Fruit fly (Drosophila melanogaster) whole organism, adult: ENCODE results near the gene CG7914.

Source experiments
- CG11617 ChIP-seq: fragments of 200-800 bp; sonication (Bioruptor generic); optimal IDR thresholded peaks from 2 replicates; lab custom pipeline; 2017; ENCODE audit warnings: mild to moderate bottlenecking, missing biosample characterization, missing genetic modification reagents, missing genetic modification characterization
- CG12768 ChIP-seq: fragments of 200-800 bp; sonication (Bioruptor generic); optimal IDR thresholded peaks from 2 replicates; lab custom pipeline; 2017; ENCODE audit warnings: missing biosample characterization, missing genetic modification characterization, mild to moderate bottlenecking, moderate library complexity, missing genetic modification reagents
- CG14711 ChIP-seq: fragments of 200-800 bp; sonication (Bioruptor generic); optimal IDR thresholded peaks from 2 replicates; lab custom pipeline; 2018; ENCODE audit warnings: missing biosample characterization, mild to moderate bottlenecking, missing genetic modification characterization, moderate library complexity
- CG1620 ChIP-seq: fragments of 200-800 bp; sonication (Bioruptor generic); optimal IDR thresholded peaks from 2 replicates; lab custom pipeline; 2016; ENCODE audit warnings: missing biosample characterization, missing genetic modification characterization
- CG33017 ChIP-seq: fragments of 200-800 bp; sonication (Bioruptor generic); optimal IDR thresholded peaks from 2 replicates; lab custom pipeline; 2018; ENCODE audit warnings: missing biosample characterization, mild to moderate bottlenecking, missing genetic modification characterization, moderate library complexity
- CG5204 ChIP-seq: fragments of 200-800 bp; sonication (Bioruptor generic); optimal IDR thresholded peaks from 2 replicates; lab custom pipeline; 2016; ENCODE audit warnings: missing biosample characterization, missing genetic modification characterization
- CG7045 ChIP-seq: fragments of 200-800 bp; sonication (Bioruptor generic); optimal IDR thresholded peaks from 2 replicates; lab custom pipeline; 2017; ENCODE audit warnings: missing biosample characterization, mild to moderate bottlenecking, missing genetic modification characterization
- CG7101 ChIP-seq: fragments of 200-800 bp; sonication (Bioruptor generic); optimal IDR thresholded peaks from 2 replicates; lab custom pipeline; 2018; ENCODE audit warnings: missing biosample characterization, mild to moderate bottlenecking, missing genetic modification characterization, moderate library complexity
- Clk ChIP-seq: fragments of 200-800 bp; sonication (Bioruptor generic); optimal IDR thresholded peaks from 2 replicates; lab custom pipeline; 2017; ENCODE audit warnings: missing biosample characterization, missing genetic modification characterization
- Crg-1 ChIP-seq: fragments of 200-800 bp; sonication (Bioruptor generic); optimal IDR thresholded peaks from 2 replicates; lab custom pipeline; 2016; ENCODE audit warnings: missing biosample characterization, missing genetic modification characterization
- Hr96 ChIP-seq: fragments of 200-800 bp; sonication (Bioruptor generic); optimal IDR thresholded peaks from 2 replicates; lab custom pipeline; 2016; ENCODE audit warnings: missing biosample characterization, missing genetic modification characterization
- Mnt ChIP-seq: fragments of 200-800 bp; sonication (Bioruptor generic); optimal IDR thresholded peaks from 2 replicates; lab custom pipeline; 2016; ENCODE audit warnings: missing biosample characterization, mild to moderate bottlenecking, missing genetic modification characterization
- bab1 ChIP-seq: fragments of 200-800 bp; sonication (Bioruptor generic); optimal IDR thresholded peaks from 3 replicates; lab custom pipeline; 2019; ENCODE audit warnings: missing biosample characterization, mild to moderate bottlenecking, missing genetic modification characterization, moderate library complexity
- cic ChIP-seq: fragments of 200-800 bp; sonication (Bioruptor generic); optimal IDR thresholded peaks from 2 replicates; lab custom pipeline; 2017; ENCODE audit warnings: missing biosample characterization, mild to moderate bottlenecking, missing genetic modification characterization, moderate library complexity
- cnc ChIP-seq, 2 experiments: fragments of >200 bp; optimal IDR thresholded peaks; 2 replicates each; lab custom pipeline; 2017
- ovo ChIP-seq: fragments of 200-800 bp; sonication (Bioruptor generic); optimal IDR thresholded peaks from 2 replicates; lab custom pipeline; 2016; ENCODE audit warnings: missing biosample characterization, missing genetic modification characterization
- pad ChIP-seq: fragments of 200-800 bp; sonication (Bioruptor generic); optimal IDR thresholded peaks from 3 replicates; lab custom pipeline; 2017; ENCODE audit warnings: missing biosample characterization, missing genetic modification characterization, mild to moderate bottlenecking, moderate library complexity, missing genetic modification reagents
- tj ChIP-seq: fragments of 200-800 bp; sonication (Bioruptor generic); optimal IDR thresholded peaks from 3 replicates; lab custom pipeline; 2017; ENCODE audit warnings: missing biosample characterization, mild to moderate bottlenecking, missing genetic modification characterization, moderate library complexity
- toe ChIP-seq: fragments of 200-800 bp; sonication (Bioruptor generic); optimal IDR thresholded peaks from 2 replicates; lab custom pipeline; 2016; ENCODE audit warnings: missing biosample characterization, missing genetic modification characterization

Gene CG7914

dm6 chrX:19193336-19193735, at the start of gene CG7914, which contains the start of gene CG14194:
Gene CG7914 (minus strand): TSS chrX:19193448.
Gene CG14194 (plus strand): TSS chrX:19193555.
- TF ChIP-seq bab1 (GFP tag; lab: Kevin White, UChicago) (peak; percentile 17), cic (GFP tag; lab: Kevin White, UChicago) (no peak), CG7101 (tag; lab: Kevin White, UChicago) (peak; percentile 16), tj (peak; percentile 1)

dm6 chrX:19241790-19242373, 48.6 kb upstream of the CG7914 start, which contains the start of gene CG14196:
Gene CG14196 (minus strand): TSS chrX:19241840.
- TF ChIP-seq cic (GFP tag; lab: Kevin White, UChicago) (peak; percentile 33), CG7045 (GFP tag; lab: Kevin White, UChicago) (no peak), Hr96 (no peak), ovo (GFP tag; lab: Kevin White, UChicago) (no peak), CG5204 (GFP tag; lab: Kevin White, UChicago) (no peak), tj (no peak), CG11617 (GFP tag; lab: Kevin White, UChicago) (no peak), cnc (optimal IDR thresholded peaks at IDR 0.05; lab: Kevin White, UChicago) (no peak), Mnt (no peak)

- TF ChIP-seq toe (GFP tag; lab: Kevin White, UChicago) (no peak), Mnt (peak; percentile 59)
Measured at dm6 chrX:19240230-19240839, 47.1 kb upstream of the CG7914 start.

dm6 chrX:19239365-19239764, 46.1 kb upstream of the CG7914 start:
- TF ChIP-seq Hr96 (no peak), ovo (GFP tag; lab: Kevin White, UChicago) (no peak), Crg-1 (GFP tag; lab: Kevin White, UChicago) (no peak), CG5204 (GFP tag; lab: Kevin White, UChicago) (no peak), pad (GFP tag; lab: Kevin White, UChicago) (no peak), bab1 (GFP tag; lab: Kevin White, UChicago) (no peak), tj (no peak), CG14711 (tag; lab: Kevin White, UChicago) (no peak), Clk (GFP tag; lab: Kevin White, UChicago) (no peak), CG11617 (GFP tag; lab: Kevin White, UChicago) (no peak), cic (GFP tag; lab: Kevin White, UChicago) (no peak), CG33017 (tag; lab: Kevin White, UChicago) (no peak), CG7045 (GFP tag; lab: Kevin White, UChicago) (no peak), Mnt (no peak)

dm6 chrX:19238613-19239012, 45.4 kb upstream of the CG7914 start:
- TF ChIP-seq ovo (GFP tag; lab: Kevin White, UChicago) (no peak), toe (GFP tag; lab: Kevin White, UChicago) (no peak), tj (no peak), CG33017 (tag; lab: Kevin White, UChicago) (no peak)

- TF ChIP-seq cnc (optimal IDR thresholded peaks at IDR 0.05; lab: Kevin White, UChicago) (no peak), Mnt (no peak), CG12768 (no peak), Hr96 (no peak), CG1620 (GFP tag; lab: Kevin White, UChicago) (no peak)
Measured at dm6 chrX:19229855-19230433, 36.7 kb upstream of the CG7914 start.

dm6 chrX:19225304-19225640, 32.0 kb upstream of the CG7914 start:
- TF ChIP-seq pad (GFP tag; lab: Kevin White, UChicago): no peak

- TF ChIP-seq CG7045 (GFP tag; lab: Kevin White, UChicago): no peak
- TF ChIP-seq ovo (GFP tag; lab: Kevin White, UChicago): no peak
- no peak for TF ChIP-seq Hr96
- TF ChIP-seq bab1 (GFP tag; lab: Kevin White, UChicago): no peak
- TF ChIP-seq CG7101 (tag; lab: Kevin White, UChicago): no peak
Measured at dm6 chrX:19224580-19225303, 31.5 kb upstream of the CG7914 start.
